Worm (Caenorhabditis elegans) whole organism, L2 larva: Measurements from ENCODE around the gene C04F5.9.

ENCODE experiments used
- R02D3.7 ChIP-seq: fragments of 150-350 bp; optimal IDR thresholded peaks from 2 replicates; lab custom pipeline; 2014; ENCODE audit warnings: missing biosample characterization, missing genetic modification characterization
- Y55F3AM.14 ChIP-seq: fragments of 200-800 bp; sonication (Bioruptor generic); optimal IDR thresholded peaks from 2 replicates; lab custom pipeline; 2018; ENCODE audit warnings: mild to moderate bottlenecking, missing genetic modification characterization, missing compliant biosample characterization
- ZK546.5 ChIP-seq: sonication (generic microtip); optimal IDR thresholded peaks from 2 replicates; lab custom pipeline; 2017; ENCODE audit warnings: missing biosample characterization, missing genetic modification characterization
- ama-1 ChIP-seq: fragments of 150-350 bp; optimal IDR thresholded peaks from 2 replicates; lab custom pipeline; 2018; ENCODE audit warnings: inconsistent platforms
- ceh-16 ChIP-seq: fragments of 150-350 bp; optimal IDR thresholded peaks from 2 replicates; lab custom pipeline; 2014; ENCODE audit warnings: missing biosample characterization, missing genetic modification characterization
- ceh-82 ChIP-seq: fragments of 150-350 bp; optimal IDR thresholded peaks from 2 replicates; lab custom pipeline; 2014; ENCODE audit warnings: missing biosample characterization, missing genetic modification characterization
- dmd-4 ChIP-seq: sonication (generic microtip); optimal IDR thresholded peaks from 2 replicates; lab custom pipeline; 2017; ENCODE audit warnings: missing biosample characterization, missing genetic modification characterization
- egl-27 ChIP-seq: sonication (generic microtip); optimal IDR thresholded peaks from 3 replicates; lab custom pipeline; 2017; ENCODE audit warnings: missing biosample characterization, missing genetic modification reagents, missing genetic modification characterization
- elt-1 ChIP-seq: fragments of 150-350 bp; optimal IDR thresholded peaks from 2 replicates; lab custom pipeline; 2014; ENCODE audit warnings: missing biosample characterization, missing genetic modification characterization
- elt-3 ChIP-seq: sonication (generic microtip); optimal IDR thresholded peaks from 2 replicates; lab custom pipeline; 2017; ENCODE audit warnings: missing biosample characterization, missing genetic modification characterization
- fos-1 ChIP-seq: fragments of 150-350 bp; optimal IDR thresholded peaks from 2 replicates; lab custom pipeline; 2014; ENCODE audit warnings: missing biosample characterization, missing genetic modification characterization
- gmeb-1 ChIP-seq: fragments of 150-350 bp; optimal IDR thresholded peaks from 2 replicates; lab custom pipeline; 2014; ENCODE audit warnings: missing biosample characterization, missing genetic modification characterization
- lin-13 ChIP-seq: fragments of 150-350 bp; optimal IDR thresholded peaks from 2 replicates; lab custom pipeline; 2014; ENCODE audit warnings: missing biosample characterization, missing genetic modification reagents, missing genetic modification characterization
- lsy-2 ChIP-seq, 2 experiments: fragments of 150-350 bp in 1 of 2; sonication (generic microtip) in 1 of 2; optimal IDR thresholded peaks; 2 replicates each; lab custom pipeline; 2014 to 2017; ENCODE audit warnings: missing biosample characterization in 2 of 2, missing genetic modification characterization in 2 of 2
- mab-5 ChIP-seq: fragments of 150-350 bp; optimal IDR thresholded peaks from 2 replicates; lab custom pipeline; 2014; ENCODE audit warnings: missing biosample characterization, missing genetic modification characterization
- mbf-1 ChIP-seq: sonication (generic microtip); optimal IDR thresholded peaks from 2 replicates; lab custom pipeline; 2017; ENCODE audit warnings: missing biosample characterization, missing genetic modification characterization
- mdl-1 ChIP-seq, 2 experiments: fragments of 150-350 bp in 1 of 2; sonication (generic microtip) in 1 of 2; optimal IDR thresholded peaks; 2 replicates each; lab custom pipeline; 2017; ENCODE audit warnings: missing biosample characterization in 2 of 2, missing genetic modification characterization in 2 of 2
- nhr-10 ChIP-seq: sonication (generic microtip); optimal IDR thresholded peaks from 2 replicates; lab custom pipeline; 2017; ENCODE audit warnings: missing biosample characterization, missing genetic modification characterization
- nhr-11 ChIP-seq: fragments of 150-350 bp; optimal IDR thresholded peaks from 2 replicates; lab custom pipeline; 2014; ENCODE audit warnings: missing biosample characterization, missing genetic modification characterization
- nhr-129 ChIP-seq: fragments of 150-350 bp; optimal IDR thresholded peaks from 2 replicates; lab custom pipeline; 2014; ENCODE audit warnings: missing biosample characterization, missing genetic modification characterization
- nhr-21 ChIP-seq: fragments of 150-350 bp; optimal IDR thresholded peaks from 2 replicates; lab custom pipeline; 2014; ENCODE audit warnings: missing biosample characterization, missing genetic modification characterization
- nhr-237 ChIP-seq: fragments of 150-350 bp; optimal IDR thresholded peaks from 2 replicates; lab custom pipeline; 2014; ENCODE audit warnings: missing biosample characterization, missing genetic modification characterization
- nhr-25 ChIP-seq: fragments of 150-350 bp; sonication (generic microtip); optimal IDR thresholded peaks from 3 replicates; lab custom pipeline; 2014; ENCODE audit warnings: missing biosample characterization, missing genetic modification characterization
- nhr-6 ChIP-seq: fragments of 150-350 bp; optimal IDR thresholded peaks from 2 replicates; lab custom pipeline; 2014; ENCODE audit warnings: missing biosample characterization, missing genetic modification characterization
- nhr-77 ChIP-seq: fragments of 150-350 bp; optimal IDR thresholded peaks from 2 replicates; lab custom pipeline; 2014; ENCODE audit warnings: missing biosample characterization, missing genetic modification characterization
- peb-1 ChIP-seq: fragments of 150-350 bp; optimal IDR thresholded peaks from 2 replicates; lab custom pipeline; 2014; ENCODE audit warnings: missing biosample characterization, missing genetic modification characterization
- sem-4 ChIP-seq: fragments of 150-350 bp; optimal IDR thresholded peaks from 2 replicates; lab custom pipeline; 2014; ENCODE audit warnings: missing biosample characterization, missing genetic modification reagents, missing genetic modification characterization
- sma-3 ChIP-seq: sonication (generic microtip); optimal IDR thresholded peaks from 2 replicates; lab custom pipeline; 2016; ENCODE audit warnings: missing genetic modification reagents, missing genetic modification characterization, missing compliant biosample characterization
- sma-9 ChIP-seq, 2 experiments: fragments of 150-350 bp in 1 of 2; sonication (generic microtip) in 1 of 2; optimal IDR thresholded peaks; 2 replicates each; lab custom pipeline; 2014 to 2016; ENCODE audit warnings: missing genetic modification characterization in 2 of 2, mild to moderate bottlenecking in 1 of 2, missing biosample characterization in 1 of 2, missing compliant biosample characterization in 1 of 2, missing genetic modification reagents in 1 of 2, moderate library complexity in 1 of 2
- snpc-4 ChIP-seq: fragments of 150-350 bp; optimal IDR thresholded peaks from 2 replicates; lab custom pipeline; 2014; ENCODE audit warnings: missing biosample characterization, missing genetic modification characterization
- unc-55 ChIP-seq: fragments of 150-350 bp; sonication (generic microtip); optimal IDR thresholded peaks from 3 replicates; lab custom pipeline; 2014; ENCODE audit warnings: missing biosample characterization, missing genetic modification reagents, missing genetic modification characterization
- unc-62 ChIP-seq: fragments of 150-350 bp; optimal IDR thresholded peaks from 2 replicates; lab custom pipeline; 2014; ENCODE audit warnings: missing biosample characterization, missing genetic modification reagents, missing genetic modification characterization
- zag-1 ChIP-seq: fragments of 150-350 bp; optimal IDR thresholded peaks from 2 replicates; lab custom pipeline; 2014; ENCODE audit warnings: missing biosample characterization, missing genetic modification characterization
- ztf-1 ChIP-seq: fragments of 200-800 bp; sonication (Bioruptor generic); conservative IDR thresholded peaks from 2 replicates; pipeline ENCODE4 v1.3.6; 2022; ENCODE audit warnings: missing genetic modification characterization, missing compliant biosample characterization
- ztf-11 ChIP-seq: sonication (generic microtip); optimal IDR thresholded peaks from 2 replicates; lab custom pipeline; 2017; ENCODE audit warnings: missing biosample characterization, missing genetic modification characterization

Gene C04F5.9

DNA sequence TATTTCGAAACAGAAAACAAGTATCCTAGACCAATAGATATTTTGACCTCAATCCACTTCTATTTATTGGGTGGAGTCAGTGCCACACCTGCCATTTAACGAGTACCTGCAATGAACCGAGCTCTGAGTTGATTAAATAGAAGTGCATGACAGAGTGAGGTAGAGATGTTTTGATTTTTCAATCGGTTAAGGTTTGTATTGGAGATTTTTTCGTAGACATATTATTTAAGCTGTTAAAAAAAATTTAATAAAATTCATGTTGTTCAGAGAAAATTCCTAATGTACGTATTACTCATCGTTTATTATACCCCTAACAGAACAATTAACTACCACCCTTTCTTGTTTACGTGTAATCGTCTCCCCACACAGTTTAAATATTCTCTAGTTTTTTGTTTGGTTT, 36.5 kb upstream of the C04F5.9 start, which contains the start of gene srx-38:
srx-38 (minus strand) TSS at position 101 of the 400 bp plus-strand sequence.
- TF ChIP-seq peb-1: no peak
- TF ChIP-seq R02D3.7 (tag; lab: Kevin White, UChicago): no peak
- TF ChIP-seq fos-1 (tag; lab: Kevin White, UChicago): no peak
- TF ChIP-seq sma-9 (GFP tag; optimal IDR thresholded peaks at IDR 0.05; lab: Kevin White, UChicago): no peak
- TF ChIP-seq sma-9 (tag; optimal IDR thresholded peaks at IDR 0.05; lab: Kevin White, UChicago): no peak
- TF ChIP-seq Y55F3AM.14 (GFP tag; lab: Kevin White, UChicago): no peak
- TF ChIP-seq ztf-1 (GFP tag; lab: Robert Waterston, UW): no peak
- no peak for TF ChIP-seq mab-5
- TF ChIP-seq zag-1: no peak
- TF ChIP-seq snpc-4 (tag; lab: Kevin White, UChicago): no peak
- no peak for TF ChIP-seq dmd-4 (tag; lab: Kevin White, UChicago)
- TF ChIP-seq, all 48 proteins: peak for 0

DNA sequence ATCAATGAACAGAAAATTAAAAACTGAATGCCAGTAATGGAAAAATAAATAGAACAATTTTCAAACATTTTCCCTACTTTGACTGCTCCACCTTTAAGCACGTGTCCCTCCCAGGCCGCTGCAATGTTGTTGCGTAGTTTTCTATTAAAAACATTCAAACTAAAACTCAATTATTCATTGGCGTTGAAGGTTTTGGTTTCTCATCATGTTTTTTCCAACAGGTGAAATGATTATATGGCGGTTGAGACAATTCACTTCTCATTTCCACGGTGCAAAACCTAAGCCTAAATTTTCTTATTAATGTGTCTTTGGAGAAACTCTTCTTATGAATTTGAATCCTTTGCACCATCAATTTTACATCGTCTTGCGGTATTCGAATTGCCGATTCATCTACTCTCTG, 31.9 kb upstream of the C04F5.9 start, which contains the start of gene srh-130:
srh-130 (plus strand) TSS at position 301 of the 400 bp plus-strand sequence.
- TF ChIP-seq sma-9 (GFP tag; optimal IDR thresholded peaks at IDR 0.05; lab: Kevin White, UChicago) (no peak), sma-9 (tag; optimal IDR thresholded peaks at IDR 0.05; lab: Kevin White, UChicago) (no peak), ceh-82 (tag; lab: Kevin White, UChicago) (no peak), nhr-77 (tag; lab: Kevin White, UChicago) (no peak), ztf-1 (GFP tag; lab: Robert Waterston, UW) (no peak), elt-1 (tag; lab: Kevin White, UChicago) (no peak), mab-5 (no peak), nhr-21 (no peak), peb-1 (no peak), nhr-129 (tag; lab: Kevin White, UChicago) (no peak), elt-3 (tag; lab: Kevin White, UChicago) (no peak), ceh-16 (tag; lab: Kevin White, UChicago) (no peak)
- TF ChIP-seq, all 48 proteins: peak for 0

DNA sequence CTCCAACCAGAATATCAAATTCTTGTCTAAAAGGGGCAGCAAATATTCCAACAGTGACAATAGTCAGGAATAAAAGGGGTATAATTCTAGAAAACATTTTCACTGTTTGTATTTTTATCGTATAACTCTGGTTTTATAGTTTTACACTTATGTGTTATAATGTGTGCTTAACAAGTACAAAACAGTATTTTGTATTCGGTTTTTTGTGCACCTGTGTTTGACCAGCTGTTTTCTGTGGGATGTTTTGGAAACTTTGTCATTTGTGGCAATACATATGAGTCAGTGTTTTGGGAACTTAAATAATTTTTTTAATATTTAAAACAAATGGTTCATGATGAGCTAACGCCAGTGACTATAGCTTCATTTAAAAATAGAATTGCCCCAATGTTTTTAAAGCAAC, 27.4 kb upstream of the C04F5.9 start, which contains the start of gene F14F9.6:
F14F9.6 (minus strand) TSS at position 101 of the 400 bp plus-strand sequence.
- TF ChIP-seq gmeb-1 (tag; lab: Kevin White, UChicago) (no peak), ZK546.5 (no peak), nhr-6 (tag; lab: Kevin White, UChicago) (no peak), lsy-2 (tag; optimal IDR thresholded peaks at IDR 0.05; lab: Kevin White, UChicago) (no peak), unc-55 (GFP tag; lab: Kevin White, UChicago) (no peak), mdl-1 (tag; optimal IDR thresholded peaks at IDR 0.05; lab: Kevin White, UChicago) (no peak), ztf-1 (GFP tag; lab: Robert Waterston, UW) (no peak), R02D3.7 (tag; lab: Kevin White, UChicago) (no peak), ztf-11 (tag; lab: Kevin White, UChicago) (no peak), Y55F3AM.14 (GFP tag; lab: Kevin White, UChicago) (no peak), sma-3 (GFP tag; lab: Kevin White, UChicago) (no peak)

DNA sequence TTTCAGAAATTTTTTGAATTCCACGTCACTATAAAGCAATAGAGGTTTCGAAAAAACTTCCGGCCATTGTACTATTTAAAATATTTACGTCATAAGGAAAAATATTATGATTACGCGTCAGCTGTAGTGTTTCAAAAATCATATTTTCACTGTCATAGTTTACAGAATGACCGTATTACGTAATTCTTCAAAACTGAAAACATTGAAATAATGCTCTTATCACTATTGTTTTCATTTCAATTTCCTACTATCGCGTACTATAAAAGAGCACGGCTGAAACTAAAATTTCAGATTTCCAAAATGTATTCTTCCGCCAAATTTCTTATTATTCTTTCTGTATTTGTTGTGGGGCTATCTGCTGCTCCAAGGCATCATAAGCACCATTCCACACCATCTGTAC, 25.5 kb upstream of the C04F5.9 start, which contains the start of gene F14F9.2:
F14F9.2 (plus strand) TSS at position 301 of the 400 bp plus-strand sequence.
- TF ChIP-seq elt-3 (tag; lab: Kevin White, UChicago): no peak
- TF ChIP-seq fos-1 (tag; lab: Kevin White, UChicago): no peak

DNA sequence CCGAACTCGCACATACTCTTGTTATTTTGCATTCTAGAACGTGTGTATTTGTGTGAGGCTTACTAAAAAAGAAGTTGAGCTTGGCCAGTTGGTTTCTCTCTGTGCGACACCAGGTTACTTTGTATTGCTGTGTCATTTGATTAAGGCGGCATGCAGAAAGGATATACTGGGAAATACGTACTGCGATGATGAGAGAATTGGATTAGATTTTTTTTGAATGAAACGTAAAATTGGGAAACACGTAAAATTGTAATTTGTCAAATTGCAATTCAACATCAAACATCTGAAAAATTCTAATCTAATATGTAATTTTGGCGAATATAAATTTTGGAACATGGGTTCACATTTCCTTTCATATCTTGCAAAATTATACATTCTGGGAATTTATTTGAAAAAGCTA, 24.8 kb upstream of the C04F5.9 start, which contains the start of gene srh-129:
srh-129 (minus strand) TSS at position 101 of the 400 bp plus-strand sequence.
- TF ChIP-seq lsy-2 (tag; optimal IDR thresholded peaks at IDR 0.05; lab: Kevin White, UChicago) (no peak), nhr-11 (tag; lab: Kevin White, UChicago) (no peak), dmd-4 (tag; lab: Kevin White, UChicago) (no peak), ama-1 (no peak), ceh-82 (tag; lab: Kevin White, UChicago) (no peak), sma-9 (GFP tag; optimal IDR thresholded peaks at IDR 0.05; lab: Kevin White, UChicago) (no peak), sma-9 (tag; optimal IDR thresholded peaks at IDR 0.05; lab: Kevin White, UChicago) (no peak), zag-1 (no peak), mbf-1 (tag; lab: Kevin White, UChicago) (no peak), nhr-10 (tag; lab: Kevin White, UChicago) (no peak), mab-5 (no peak), unc-62 (no peak), egl-27 (tag; lab: Kevin White, UChicago) (no peak), lin-13 (GFP tag; lab: Kevin White, UChicago) (no peak), sem-4 (tag; lab: Kevin White, UChicago) (no peak), ztf-1 (GFP tag; lab: Robert Waterston, UW) (no peak), nhr-25 (tag; lab: Kevin White, UChicago) (no peak), nhr-237 (tag; lab: Kevin White, UChicago) (no peak), ZK546.5 (no peak), nhr-77 (tag; lab: Kevin White, UChicago) (no peak)
